Fruit fly (Drosophila melanogaster): Measurements from ENCODE around the gene Kdm2.

DNA sequence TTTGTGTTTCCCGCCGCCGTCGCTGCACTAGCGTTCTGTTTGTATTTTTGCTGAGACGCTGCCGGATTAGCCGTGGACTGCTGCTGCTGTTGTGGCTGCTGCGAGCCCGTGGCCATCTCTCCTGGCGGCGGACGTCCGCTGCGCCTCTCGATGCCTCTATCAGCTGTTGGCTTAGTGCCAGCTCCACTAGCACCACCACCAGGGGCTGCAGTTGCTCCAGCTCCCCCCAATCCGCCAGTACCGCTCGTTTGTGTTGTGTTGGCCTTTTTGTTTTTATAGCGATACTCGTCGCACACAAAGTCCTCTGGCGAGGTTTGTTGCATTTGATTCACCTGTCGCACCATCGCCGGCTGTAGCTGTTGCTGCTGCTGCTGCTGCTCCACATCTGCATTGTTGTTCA is 41.6 kb upstream of the Kdm2 start:
- TF ChIP-seq h (optimal IDR thresholded peaks at IDR 0.05) (no peak), psq (optimal IDR thresholded peaks at IDR 0.05) (no peak), Myc (optimal IDR thresholded peaks at IDR 0.05) (no peak)

Data from Kc167 (cell line).